Worm (Caenorhabditis elegans) whole organism, L3 larva: ENCODE results near the gene let-653.

Experiments used
- aly-2 ChIP-seq: fragments of 150-350 bp; optimal IDR thresholded peaks from 2 replicates; lab custom pipeline; 2014; ENCODE audit warnings: missing biosample characterization, missing genetic modification characterization
- ama-1 ChIP-seq: fragments of 150-350 bp; optimal IDR thresholded peaks from 2 replicates; lab custom pipeline; 2018
- ceh-16 ChIP-seq: sonication (generic microtip); optimal IDR thresholded peaks from 2 replicates; lab custom pipeline; 2017; ENCODE audit warnings: missing biosample characterization, missing genetic modification characterization
- ceh-9 ChIP-seq: sonication (generic microtip); optimal IDR thresholded peaks from 2 replicates; lab custom pipeline; 2018; ENCODE audit warnings: missing biosample characterization, missing genetic modification characterization
- egl-5 ChIP-seq: fragments of 150-350 bp; optimal IDR thresholded peaks from 2 replicates; lab custom pipeline; 2017; ENCODE audit warnings: missing biosample characterization, missing genetic modification reagents, missing genetic modification characterization, inconsistent platforms
- elt-1 ChIP-seq: fragments of 150-350 bp; optimal IDR thresholded peaks from 2 replicates; lab custom pipeline; 2014; ENCODE audit warnings: missing biosample characterization, missing genetic modification characterization
- elt-2 ChIP-seq: sonication (generic microtip); optimal IDR thresholded peaks from 2 replicates; lab custom pipeline; 2016; ENCODE audit warnings: missing genetic modification reagents, mild to moderate bottlenecking, missing genetic modification characterization, missing compliant biosample characterization
- elt-3 ChIP-seq, 3 experiments: fragments of 150-350 bp in 1 of 3; sonication (generic microtip) in 2 of 3; optimal IDR thresholded peaks; 2 replicates in 2 of 3; 4 replicates in 1 of 3; lab custom pipeline; 2014 to 2017; ENCODE audit warnings: missing biosample characterization in 3 of 3, missing genetic modification characterization in 3 of 3
- eor-1 ChIP-seq, 2 experiments: fragments of 150-350 bp; optimal IDR thresholded peaks; 2 replicates each; lab custom pipeline; 2014 to 2018; ENCODE audit warnings: missing biosample characterization in 2 of 2, missing genetic modification characterization in 2 of 2
- fkh-10 ChIP-seq: sonication (generic microtip); optimal IDR thresholded peaks from 2 replicates; lab custom pipeline; 2017; ENCODE audit warnings: missing biosample characterization, missing genetic modification reagents, missing genetic modification characterization
- fkh-2 ChIP-seq: fragments of 150-350 bp; optimal IDR thresholded peaks from 2 replicates; lab custom pipeline; 2014; ENCODE audit warnings: missing biosample characterization, missing genetic modification reagents, missing genetic modification characterization
- hmg-11 ChIP-seq: sonication (generic microtip); optimal IDR thresholded peaks from 2 replicates; lab custom pipeline; 2016; ENCODE audit warnings: missing genetic modification characterization, missing compliant biosample characterization
- jun-1 ChIP-seq: fragments of 150-350 bp; optimal IDR thresholded peaks from 2 replicates; lab custom pipeline; 2014; ENCODE audit warnings: missing biosample characterization, missing genetic modification reagents, missing genetic modification characterization
- lin-15B ChIP-seq: fragments of 150-350 bp; optimal IDR thresholded peaks from 2 replicates; lab custom pipeline; 2014; ENCODE audit warnings: missing biosample characterization, missing genetic modification characterization
- lin-39 ChIP-seq: fragments of 150-350 bp; optimal IDR thresholded peaks from 2 replicates; lab custom pipeline; 2018; ENCODE audit warnings: missing biosample characterization, missing genetic modification reagents, missing genetic modification characterization
- lsy-12 ChIP-seq: sonication (generic microtip); optimal IDR thresholded peaks from 2 replicates; lab custom pipeline; 2016; ENCODE audit warnings: mild to moderate bottlenecking, missing genetic modification characterization, missing compliant biosample characterization
- mdl-1 ChIP-seq: fragments of 150-350 bp; optimal IDR thresholded peaks from 2 replicates; lab custom pipeline; 2014; ENCODE audit warnings: missing biosample characterization, missing genetic modification characterization
- nfya-1 ChIP-seq: sonication (generic microtip); optimal IDR thresholded peaks from 2 replicates; lab custom pipeline; 2017; ENCODE audit warnings: missing genetic modification characterization, mild to moderate bottlenecking, missing compliant biosample characterization, antibody characterized with exemption, moderate library complexity; ENCODE audit not compliant: insufficient read depth
- nhr-12 ChIP-seq: fragments of 150-350 bp; optimal IDR thresholded peaks from 2 replicates; lab custom pipeline; 2014; ENCODE audit warnings: missing biosample characterization, missing genetic modification characterization
- nhr-23 ChIP-seq: fragments of 150-350 bp; optimal IDR thresholded peaks from 2 replicates; lab custom pipeline; 2014; ENCODE audit warnings: missing biosample characterization, missing genetic modification reagents, missing genetic modification characterization
- nhr-25 ChIP-seq: sonication (generic microtip); optimal IDR thresholded peaks from 2 replicates; lab custom pipeline; 2017; ENCODE audit warnings: missing biosample characterization, missing genetic modification characterization
- nhr-43 ChIP-seq: sonication (generic microtip); optimal IDR thresholded peaks from 2 replicates; lab custom pipeline; 2016; ENCODE audit warnings: mild to moderate bottlenecking, missing genetic modification characterization, missing compliant biosample characterization; ENCODE audit not compliant: poor library complexity, severe bottlenecking
- nhr-67 ChIP-seq: fragments of 150-350 bp; optimal IDR thresholded peaks from 2 replicates; lab custom pipeline; 2014; ENCODE audit warnings: missing biosample characterization, missing genetic modification characterization
- nhr-76 ChIP-seq: fragments of 150-350 bp; sonication (generic microtip); optimal IDR thresholded peaks from 5 replicates; lab custom pipeline; 2014; ENCODE audit warnings: missing biosample characterization, missing genetic modification characterization
- nhr-77 ChIP-seq: fragments of 150-350 bp; optimal IDR thresholded peaks from 2 replicates; lab custom pipeline; 2014; ENCODE audit warnings: missing biosample characterization, missing genetic modification characterization
- skn-1 ChIP-seq: fragments of 150-350 bp; optimal IDR thresholded peaks from 2 replicates; lab custom pipeline; 2014; ENCODE audit warnings: missing biosample characterization, missing genetic modification characterization
- zag-1 ChIP-seq: fragments of 150-350 bp; optimal IDR thresholded peaks from 2 replicates; lab custom pipeline; 2014; ENCODE audit warnings: missing biosample characterization, missing genetic modification characterization
- ztf-4 ChIP-seq: fragments of 150-350 bp; optimal IDR thresholded peaks from 2 replicates; lab custom pipeline; 2014; ENCODE audit warnings: missing biosample characterization, missing genetic modification characterization

Gene let-653

ce11 chrIV:11928388-11928787, 43.0 kb downstream of the let-653 start:
- peak; percentile 22 for TF ChIP-seq hmg-11 (tag; lab: Kevin White, UChicago)
- TF ChIP-seq nhr-77 (tag; lab: Kevin White, UChicago) = no peak
- TF ChIP-seq nhr-43 = peak; percentile 60
- TF ChIP-seq lin-15B = no peak
- no peak for TF ChIP-seq mdl-1
- TF ChIP-seq lsy-12 (tag; lab: Kevin White, UChicago) = peak; percentile 31
- TF ChIP-seq nhr-23 (tag; lab: Kevin White, UChicago) = peak; percentile 33
- TF ChIP-seq ama-1 = no peak
- TF ChIP-seq nfya-1 = peak; percentile 51
- no peak for TF ChIP-seq fkh-2 (tag; lab: Kevin White, UChicago)
- TF ChIP-seq lin-39 (tag; lab: Kevin White, UChicago) = peak; percentile 41
- no peak for TF ChIP-seq eor-1 (tag; optimal IDR thresholded peaks at IDR 0.05; lab: Kevin White, UChicago)
- no peak for TF ChIP-seq fkh-10 (GFP tag; lab: Kevin White, UChicago)
- TF ChIP-seq elt-2 (tag; lab: Kevin White, UChicago) = peak; percentile 37
- TF ChIP-seq ceh-16 (tag; lab: Kevin White, UChicago) = no peak
- TF ChIP-seq nhr-25 (tag; lab: Kevin White, UChicago) = peak; percentile 56
- TF ChIP-seq jun-1 (tag; lab: Kevin White, UChicago) = no peak
- no peak for TF ChIP-seq nhr-12 (tag; lab: Kevin White, UChicago)
- TF ChIP-seq ztf-4 (tag; lab: Kevin White, UChicago) = no peak
- no peak for TF ChIP-seq ceh-9 (tag; lab: Kevin White, UChicago)
- TF ChIP-seq elt-3 (tag; optimal IDR thresholded peaks at IDR 0.05; lab: Kevin White, UChicago) = peak in 1 of 3 experiments; percentile 41
- TF ChIP-seq, all 47 proteins: peak for 9

DNA sequence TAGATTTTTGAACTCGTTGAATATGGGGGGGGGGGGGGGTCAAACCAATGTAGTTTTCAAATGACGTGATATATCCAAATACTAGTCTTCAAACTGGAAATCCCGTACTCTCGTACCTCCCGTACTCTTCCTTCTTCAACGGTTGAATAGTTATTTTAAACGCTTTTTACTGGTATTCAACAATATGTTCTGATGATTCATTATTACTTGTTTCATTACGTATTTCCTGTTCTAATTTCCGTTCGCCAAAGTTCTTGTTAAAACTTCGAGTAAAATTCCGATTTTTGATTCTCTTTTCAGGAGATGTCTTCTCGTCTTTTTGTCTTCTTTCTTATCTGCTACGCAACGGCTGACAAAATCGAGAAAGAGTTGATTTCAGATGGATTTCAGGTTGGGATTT, 45.2 kb downstream of the let-653 start, which contains the start of gene nhx-9:
nhx-9 (plus strand) TSS at position 301 of the 400 bp plus-strand sequence.
- TF ChIP-seq ama-1 (no peak), nfya-1 (no peak), lsy-12 (tag; lab: Kevin White, UChicago) (no peak), nhr-77 (tag; lab: Kevin White, UChicago) (no peak), hmg-11 (tag; lab: Kevin White, UChicago) (no peak), fkh-2 (tag; lab: Kevin White, UChicago) (no peak)

DNA sequence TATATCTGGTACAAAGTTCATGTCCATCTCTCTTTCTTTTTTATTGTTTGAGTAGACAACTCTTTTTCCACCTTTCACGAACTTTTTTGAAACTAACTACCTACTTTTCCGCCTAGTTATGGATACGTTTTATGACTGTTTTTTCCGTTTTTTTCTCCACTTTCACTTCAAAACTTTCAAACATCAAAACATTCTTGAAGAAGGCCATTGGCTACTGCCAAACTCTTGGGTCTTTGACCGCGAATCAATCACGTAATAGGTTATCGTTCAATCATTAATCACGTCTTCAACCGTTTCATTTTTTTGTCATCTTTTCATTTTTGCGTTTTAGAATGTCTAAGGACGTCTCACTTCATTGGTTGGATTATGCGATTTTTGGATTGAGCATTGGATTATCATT, 51.7 kb downstream of the let-653 start, which contains the start of gene slc-5A12:
slc-5A12 (plus strand) TSS at position 333 of the 400 bp plus-strand sequence.
- TF ChIP-seq nhr-76 (tag; lab: Kevin White, UChicago) = no peak
- TF ChIP-seq ama-1 = no peak
- no peak for TF ChIP-seq nhr-67 (tag; lab: Kevin White, UChicago)
- TF ChIP-seq nhr-43 = no peak
- no peak for TF ChIP-seq egl-5 (tag; lab: Kevin White, UChicago)
- TF ChIP-seq ztf-4 (tag; lab: Kevin White, UChicago) = no peak

ce11 chrIV:11938554-11938953, 53.1 kb downstream of the let-653 start:
- no peak for TF ChIP-seq zag-1
- TF ChIP-seq elt-1 = no peak
- TF ChIP-seq skn-1 (tag; lab: Kevin White, UChicago) = no peak
- TF ChIP-seq aly-2 (tag; lab: Kevin White, UChicago) = no peak
- TF ChIP-seq nhr-43 = peak; percentile 44
